Worm (Caenorhabditis elegans): ENCODE results near the gene clc-22.

Gene clc-22

ce11 chrII:3958673-3959299, 37.1 kb downstream of the clc-22 start:
- TF ChIP-seq tbx-7 (tag; optimal IDR thresholded peaks at IDR 0.05), result peak; percentile 18
- no peak for TF ChIP-seq hlh-6 (tag; optimal IDR thresholded peaks at IDR 0.05)
- no peak for TF ChIP-seq ahr-1 (tag; optimal IDR thresholded peaks at IDR 0.05)
- no peak for TF ChIP-seq sox-2 (GFP tag; IDR thresholded peaks at IDR 0.05)
- no peak for TF ChIP-seq pha-2 (tag; optimal IDR thresholded peaks at IDR 0.05)
- TF ChIP-seq ceh-18 (tag; optimal IDR thresholded peaks at IDR 0.05), result peak; percentile 84
- TF ChIP-seq tbx-2 (tag; optimal IDR thresholded peaks at IDR 0.05), result peak; percentile 66
- TF ChIP-seq pag-3 (tag; optimal IDR thresholded peaks at IDR 0.05; ENCODE audit: borderline replicate concordance), result no peak
- TF ChIP-seq elt-2 (tag; optimal IDR thresholded peaks at IDR 0.05), result peak; percentile 30
- no peak for TF ChIP-seq ttx-3 (tag; optimal IDR thresholded peaks at IDR 0.05)
- no peak for TF ChIP-seq unc-3 (GFP tag; conservative IDR thresholded peaks at IDR 0.05)
- no peak for TF ChIP-seq unc-3 (tag; optimal IDR thresholded peaks at IDR 0.05)
- TF ChIP-seq ztf-16 (tag; optimal IDR thresholded peaks at IDR 0.05), result no peak
- TF ChIP-seq T23F11.4 (GFP tag; optimal IDR thresholded peaks at IDR 0.05), result peak; percentile 22
- no peak for TF ChIP-seq eyg-1 (tag; optimal IDR thresholded peaks at IDR 0.05)
- no peak for TF ChIP-seq elt-4 (tag; optimal IDR thresholded peaks at IDR 0.05)
- TF ChIP-seq rnt-1 (tag; optimal IDR thresholded peaks at IDR 0.05), result peak; percentile 22
- no peak for TF ChIP-seq mec-3 (tag; optimal IDR thresholded peaks at IDR 0.05; ENCODE audit: borderline replicate concordance)
- peak; percentile 14 for TF ChIP-seq ceh-31 (tag; optimal IDR thresholded peaks at IDR 0.05)
- peak; percentile 18 for TF ChIP-seq ref-2 (tag; optimal IDR thresholded peaks at IDR 0.05)
- no peak for TF ChIP-seq sdc-2 (tag; optimal IDR thresholded peaks at IDR 0.05)
- TF ChIP-seq fkh-10 (GFP tag; optimal IDR thresholded peaks at IDR 0.05), result no peak
- TF ChIP-seq unc-55 (GFP tag; optimal IDR thresholded peaks at IDR 0.05), result no peak
- TF ChIP-seq gmeb-2 (tag; optimal IDR thresholded peaks at IDR 0.05), result no peak
- peak; percentile 82 for TF ChIP-seq unc-42 (tag; optimal IDR thresholded peaks at IDR 0.05)
- no peak for TF ChIP-seq pqm-1 (tag; optimal IDR thresholded peaks at IDR 0.05)
- TF ChIP-seq nfya-1 (tag; optimal IDR thresholded peaks at IDR 0.05), result peak; percentile 41
- no peak for TF ChIP-seq ceh-48 (tag; optimal IDR thresholded peaks at IDR 0.05)
- TF ChIP-seq dve-1 (tag; optimal IDR thresholded peaks at IDR 0.05), result peak; percentile 70
- no peak for TF ChIP-seq ceh-45 (GFP tag; IDR thresholded peaks at IDR 0.05)
- TF ChIP-seq sox-4 (tag; optimal IDR thresholded peaks at IDR 0.05), result no peak
- no peak for TF ChIP-seq ceh-14 (tag; optimal IDR thresholded peaks at IDR 0.05)
- TF ChIP-seq ceh-34 (tag; optimal IDR thresholded peaks at IDR 0.05), result peak; percentile 51
- no peak for TF ChIP-seq odd-2 (tag; optimal IDR thresholded peaks at IDR 0.05)
- TF ChIP-seq hlh-30 (tag; optimal IDR thresholded peaks at IDR 0.05; ENCODE audit: insufficient read depth), result peak; percentile 75

ce11 chrII:3957455-3958212, 38.2 kb downstream of the clc-22 start:
- TF ChIP-seq npax-4 (tag; optimal IDR thresholded peaks at IDR 0.05), result no peak
- TF ChIP-seq ceh-31 (tag; optimal IDR thresholded peaks at IDR 0.05), result peak; percentile 14
- peak; percentile 21 for TF ChIP-seq tbx-2 (tag; optimal IDR thresholded peaks at IDR 0.05)
- TF ChIP-seq sdc-2 (tag; optimal IDR thresholded peaks at IDR 0.05), result no peak
- TF ChIP-seq sox-2 (GFP tag; IDR thresholded peaks at IDR 0.05), result peak; percentile 14; the same call in 1 of the 2 replicates
- TF ChIP-seq rnt-1 (tag; optimal IDR thresholded peaks at IDR 0.05), result no peak
- TF ChIP-seq dve-1 (tag; optimal IDR thresholded peaks at IDR 0.05), result peak; percentile 70

ce11 chrII:3956744-3957143, 39.1 kb downstream of the clc-22 start:
- TF ChIP-seq fkh-10 (GFP tag; optimal IDR thresholded peaks at IDR 0.05) (no peak), unc-55 (GFP tag; optimal IDR thresholded peaks at IDR 0.05) (peak; percentile 20), ceh-45 (GFP tag; IDR thresholded peaks at IDR 0.05) (no peak), rnt-1 (tag; optimal IDR thresholded peaks at IDR 0.05) (peak; percentile 13), C08G9.2 (tag; optimal IDR thresholded peaks at IDR 0.05) (no peak)
